Fruit fly (Drosophila melanogaster): ENCODE results near the gene Men-b.

Men-b gene

DNA sequence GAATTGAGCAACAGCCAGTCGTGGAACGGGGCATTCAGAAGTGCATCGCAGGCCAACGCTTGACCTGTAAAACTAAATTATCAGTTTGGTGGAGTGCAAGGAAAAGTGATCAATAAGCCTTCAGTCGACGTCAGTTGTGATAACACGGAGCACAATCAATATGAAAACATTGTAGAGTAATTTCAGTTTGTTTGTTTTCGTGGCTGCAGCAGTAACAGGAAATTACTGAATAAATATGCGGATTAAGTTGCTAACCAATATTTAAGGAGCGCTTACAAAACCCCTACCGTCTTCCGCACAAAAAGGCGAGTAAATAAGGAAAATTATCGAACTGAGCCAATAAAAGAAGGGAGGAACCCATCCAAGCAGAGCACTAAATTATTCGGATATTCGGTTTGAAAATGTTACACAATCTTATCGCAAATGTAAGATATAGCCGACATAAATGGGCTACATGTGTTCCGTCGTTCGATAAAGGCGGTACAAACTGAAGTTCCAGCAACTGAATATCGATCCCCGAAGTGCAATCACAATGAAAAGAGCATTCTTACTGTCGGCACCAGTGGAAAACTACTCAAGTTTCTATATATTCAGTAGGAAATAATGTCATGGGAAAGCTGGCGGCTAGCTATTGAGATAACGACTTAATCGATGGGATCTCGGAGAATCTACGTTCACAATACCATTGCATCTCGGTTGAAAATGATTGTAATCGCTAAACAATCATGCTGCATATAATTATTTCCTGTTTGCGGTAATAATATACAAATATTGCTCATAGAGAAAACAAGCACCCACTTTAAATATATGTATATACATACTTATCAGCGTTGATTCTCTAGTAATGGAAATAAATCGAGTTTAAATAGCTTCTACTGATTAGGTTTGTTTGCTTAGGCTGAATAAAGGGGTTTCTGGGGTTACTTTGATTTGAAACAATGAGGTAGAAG lies 15.5 kb upstream of the Men-b start (continued):
- TF ChIP-seq nerfin-1 (tag; optimal IDR thresholded peaks at IDR 0.05) (peak; percentile 56), salm (tag; optimal IDR thresholded peaks at IDR 0.05) (peak; percentile 65), CG6813 (GFP tag; optimal IDR thresholded peaks at IDR 0.05) (peak; percentile 88), Dll (GFP tag; IDR thresholded peaks at IDR 0.05; ENCODE audit: partially characterized antibody) (no peak), CG14014 (GFP tag; IDR thresholded peaks at IDR 0.05) (peak; percentile 53; the same call in 1 of the 2 replicates), CG17829 (tag; optimal IDR thresholded peaks at IDR 0.05) (peak; percentile 33), CG4282 (GFP tag; optimal IDR thresholded peaks at IDR 0.05) (no peak), CG15601 (tag; optimal IDR thresholded peaks at IDR 0.05) (peak; percentile 77), Trl (optimal IDR thresholded peaks at IDR 0.05) (no peak), Trl (GFP tag; optimal IDR thresholded peaks at IDR 0.05) (peak; percentile 80), cg (GFP tag; optimal IDR thresholded peaks at IDR 0.05) (no peak), crc (GFP tag; optimal IDR thresholded peaks at IDR 0.05) (peak; percentile 32), tap (tag; optimal IDR thresholded peaks at IDR 0.05) (peak; percentile 34), grau (tag; optimal IDR thresholded peaks at IDR 0.05) (peak; percentile 35), B-H1 (GFP tag; IDR thresholded peaks at IDR 0.05) (no peak), ato (GFP tag; IDR thresholded peaks at IDR 0.05; ENCODE audit: partially characterized antibody) (no peak), pum (GFP tag; optimal IDR thresholded peaks at IDR 0.05) (peak; percentile 47), repo (GFP tag; optimal IDR thresholded peaks at IDR 0.05) (peak; percentile 47), Mes4 (GFP tag; optimal IDR thresholded peaks at IDR 0.05) (peak; percentile 71), Bdp1 (GFP tag; optimal IDR thresholded peaks at IDR 0.05) (peak; percentile 52), CG7987 (GFP tag; optimal IDR thresholded peaks at IDR 0.05) (peak; percentile 80), otp (GFP tag; IDR thresholded peaks at IDR 0.05) (peak; percentile 85; the same call in 2 of the 3 replicates), Fer3 (tag; optimal IDR thresholded peaks at IDR 0.05) (peak; percentile 41), unc-4 (GFP tag; IDR thresholded peaks at IDR 0.05; ENCODE audit: partially characterized antibody) (no peak), Ssrp (tag; optimal IDR thresholded peaks at IDR 0.05) (no peak), ro (GFP tag; IDR thresholded peaks at IDR 0.05) (no peak), ERR (GFP tag; optimal IDR thresholded peaks at IDR 0.05) (no peak), CG11398 (GFP tag; optimal IDR thresholded peaks at IDR 0.05) (peak; percentile 82), eyg (GFP tag; optimal IDR thresholded peaks at IDR 0.05) (peak; percentile 46), CG8765 (GFP tag; IDR thresholded peaks at IDR 0.05) (no peak), CG3281 (GFP tag; optimal IDR thresholded peaks at IDR 0.05) (peak; percentile 20), CG4360 (GFP tag; IDR thresholded peaks at IDR 0.05) (peak; percentile 60), Sox100B (GFP tag; optimal IDR thresholded peaks at IDR 0.05) (peak; percentile 71), dmrt99B (tag; optimal IDR thresholded peaks at IDR 0.05) (peak; percentile 73), CG6683 (GFP tag; optimal IDR thresholded peaks at IDR 0.05) (peak; percentile 42), tin (GFP tag; optimal IDR thresholded peaks at IDR 0.05) (peak; percentile 13), stc (GFP tag; IDR thresholded peaks at IDR 0.05) (peak; percentile 71; the same call in 1 of the 2 replicates), eve (GFP tag; optimal IDR thresholded peaks at IDR 0.05) (peak in 1 of 2 experiments; percentile 73), CG10209 (GFP tag; optimal IDR thresholded peaks at IDR 0.05) (peak; percentile 82), CG34422 (GFP tag; IDR thresholded peaks at IDR 0.05) (0 out of 3 replicates have a peak, but pooled peaks have one; percentile 32), lab (GFP tag; optimal IDR thresholded peaks at IDR 0.05) (peak; percentile 82), lbe (GFP tag; optimal IDR thresholded peaks at IDR 0.05) (no peak), corto (GFP tag; optimal IDR thresholded peaks at IDR 0.05) (no peak), CG32772 (GFP tag; IDR thresholded peaks at IDR 0.05) (0 out of 2 replicates have a peak, but pooled peaks have one; percentile 32), CG10979 (tag; optimal IDR thresholded peaks at IDR 0.05) (peak; percentile 40), CG2120 (GFP tag; optimal IDR thresholded peaks at IDR 0.05) (no peak), Sry-δ (GFP tag; optimal IDR thresholded peaks at IDR 0.05) (peak; percentile 22), Ptx1 (GFP tag; IDR thresholded peaks at IDR 0.05) (peak; percentile 52)

All from whole organism, embryonic.